Worm (Caenorhabditis elegans) whole organism, L1 larva: Measurements from ENCODE around the gene srd-30.
A peak's percentile ranks its signal among the peaks of the same experiment; 100 is the strongest.

Experiments used
- F16B12.6 ChIP-seq: fragments of 150-350 bp; optimal IDR thresholded peaks from 2 replicates; lab custom pipeline; 2014; ENCODE audit warnings: missing biosample characterization, missing genetic modification characterization
- Y116A8C.19 ChIP-seq: sonication (generic microtip); optimal IDR thresholded peaks from 2 replicates; lab custom pipeline; 2016; ENCODE audit warnings: missing compliant biosample characterization, missing genetic modification characterization, borderline replicate concordance
- aha-1 ChIP-seq: fragments of 150-350 bp; optimal IDR thresholded peaks from 2 replicates; lab custom pipeline; 2014; ENCODE audit warnings: missing biosample characterization, missing genetic modification characterization
- ama-1 ChIP-seq: fragments of 150-350 bp; optimal IDR thresholded peaks from 2 replicates; lab custom pipeline; 2014
- ceh-63 ChIP-seq: fragments of 200-800 bp; sonication (Bioruptor generic); optimal IDR thresholded peaks from 2 replicates; lab custom pipeline; 2018; ENCODE audit warnings: mild to moderate bottlenecking, missing genetic modification characterization, missing compliant biosample characterization
- ceh-8 ChIP-seq: fragments of 200-800 bp; sonication (Bioruptor generic); optimal IDR thresholded peaks from 2 replicates; lab custom pipeline; 2018; ENCODE audit warnings: mild to moderate bottlenecking, missing genetic modification characterization, moderate library complexity, missing compliant biosample characterization
- dpl-1 ChIP-seq, 3 experiments: fragments of 150-350 bp in 2 of 3; sonication (generic microtip) in 1 of 3; optimal IDR thresholded peaks; 2 replicates each; lab custom pipeline; 2014 to 2017; ENCODE audit warnings: missing biosample characterization in 3 of 3, missing genetic modification characterization in 3 of 3, missing genetic modification reagents in 3 of 3
- dsc-1 ChIP-seq: sonication (generic microtip); optimal IDR thresholded peaks from 2 replicates; lab custom pipeline; 2016; ENCODE audit warnings: mild to moderate bottlenecking, missing genetic modification characterization, missing compliant biosample characterization
- efl-1 ChIP-seq, 4 experiments: fragments of 150-350 bp; optimal IDR thresholded peaks in 3 of 4; peaks in 1 of 4; 1 replicate in 1 of 4; 2 replicates in 3 of 4; lab custom pipeline; 2014; ENCODE audit warnings: missing biosample characterization in 2 of 4, missing genetic modification characterization in 2 of 4, missing genetic modification reagents in 2 of 4
- elt-2 ChIP-seq: sonication (generic microtip); optimal IDR thresholded peaks from 2 replicates; lab custom pipeline; 2016; ENCODE audit warnings: missing genetic modification characterization, mild to moderate bottlenecking, inconsistent platforms, missing compliant biosample characterization, missing genetic modification reagents
- fkh-10 ChIP-seq: sonication (generic microtip); optimal IDR thresholded peaks from 2 replicates; lab custom pipeline; 2017; ENCODE audit warnings: missing biosample characterization, missing genetic modification reagents, missing genetic modification characterization
- fkh-4 ChIP-seq: sonication (generic microtip); optimal IDR thresholded peaks from 2 replicates; lab custom pipeline; 2016; ENCODE audit warnings: missing compliant biosample characterization, missing genetic modification characterization, borderline replicate concordance
- fos-1 ChIP-seq: fragments of 150-350 bp; optimal IDR thresholded peaks from 2 replicates; lab custom pipeline; 2014; ENCODE audit warnings: missing biosample characterization, missing genetic modification characterization
- grh-1 ChIP-seq: fragments of 200-800 bp; sonication (Bioruptor generic); IDR thresholded peaks from 2 replicates; pipeline ENCODE4 v1.3.6; 2022; ENCODE audit warnings: missing genetic modification reagents, missing genetic modification characterization, missing compliant biosample characterization
- hlh-17 ChIP-seq: fragments of 200-800 bp; sonication (Bioruptor generic); optimal IDR thresholded peaks from 2 replicates; lab custom pipeline; 2018; ENCODE audit warnings: missing genetic modification characterization, mild to moderate bottlenecking, missing compliant biosample characterization, moderate library complexity, borderline replicate concordance
- irx-1 ChIP-seq: sonication (generic microtip); optimal IDR thresholded peaks from 2 replicates; lab custom pipeline; 2016; ENCODE audit warnings: missing genetic modification characterization, missing compliant biosample characterization
- isw-1 ChIP-seq: fragments of 200-800 bp; sonication (Bioruptor generic); IDR thresholded peaks from 2 replicates; pipeline ENCODE4 v1.3.6; 2022; ENCODE audit warnings: missing genetic modification characterization, missing compliant biosample characterization
- jun-1 ChIP-seq: fragments of 150-350 bp; optimal IDR thresholded peaks from 2 replicates; lab custom pipeline; 2014; ENCODE audit warnings: missing biosample characterization, missing genetic modification reagents, missing genetic modification characterization
- lin-14 ChIP-seq: fragments of 200-800 bp; sonication (Bioruptor generic); optimal IDR thresholded peaks from 2 replicates; lab custom pipeline; 2018; ENCODE audit warnings: mild to moderate bottlenecking, missing genetic modification characterization, moderate library complexity, missing compliant biosample characterization
- lin-15B ChIP-seq: fragments of 150-350 bp; sonication (generic microtip); optimal IDR thresholded peaks from 3 replicates; lab custom pipeline; 2014; ENCODE audit warnings: missing biosample characterization, missing genetic modification characterization
- lin-35 ChIP-seq, 2 experiments: fragments of 150-350 bp; optimal IDR thresholded peaks; 2 replicates each; lab custom pipeline; 2014; ENCODE audit warnings: missing biosample characterization in 2 of 2, missing genetic modification characterization in 2 of 2, missing genetic modification reagents in 2 of 2
- lin-39 ChIP-seq: fragments of 150-350 bp; optimal IDR thresholded peaks from 2 replicates; lab custom pipeline; 2014; ENCODE audit warnings: missing biosample characterization, missing genetic modification reagents, missing genetic modification characterization
- mab-9 ChIP-seq: fragments of 200-800 bp; sonication (Bioruptor generic); IDR thresholded peaks from 2 replicates; pipeline ENCODE4 v1.3.6; 2022; ENCODE audit warnings: missing genetic modification reagents, missing genetic modification characterization, missing compliant biosample characterization
- mef-2 ChIP-seq: fragments of 150-350 bp; optimal IDR thresholded peaks from 2 replicates; lab custom pipeline; 2014; ENCODE audit warnings: missing biosample characterization, missing genetic modification characterization
- nhr-237 ChIP-seq: fragments of 150-350 bp; optimal IDR thresholded peaks from 2 replicates; lab custom pipeline; 2014; ENCODE audit warnings: missing biosample characterization, missing genetic modification characterization
- nhr-47 ChIP-seq: sonication (generic microtip); optimal IDR thresholded peaks from 2 replicates; lab custom pipeline; 2016; ENCODE audit warnings: mild to moderate bottlenecking, missing genetic modification characterization, moderate library complexity, missing compliant biosample characterization
- nhr-71 ChIP-seq: sonication (generic microtip); optimal IDR thresholded peaks from 2 replicates; lab custom pipeline; 2016; ENCODE audit warnings: mild to moderate bottlenecking, missing genetic modification characterization, moderate library complexity, missing compliant biosample characterization
- nhr-76 ChIP-seq: sonication (generic microtip); optimal IDR thresholded peaks from 2 replicates; lab custom pipeline; 2017; ENCODE audit warnings: missing biosample characterization, missing genetic modification characterization
- nhr-90 ChIP-seq: sonication (generic microtip); optimal IDR thresholded peaks from 2 replicates; lab custom pipeline; 2016; ENCODE audit warnings: mild to moderate bottlenecking, missing genetic modification characterization, missing compliant biosample characterization; ENCODE audit not compliant: poor library complexity
- pax-3 ChIP-seq: fragments of 200-800 bp; sonication (Bioruptor generic); optimal IDR thresholded peaks from 2 replicates; lab custom pipeline; 2018; ENCODE audit warnings: mild to moderate bottlenecking, missing genetic modification characterization, moderate library complexity, missing compliant biosample characterization
- pqm-1 ChIP-seq: sonication (generic microtip); optimal IDR thresholded peaks from 3 replicates; lab custom pipeline; 2017; ENCODE audit warnings: missing biosample characterization, missing genetic modification characterization
- rnt-1 ChIP-seq: sonication (generic microtip); optimal IDR thresholded peaks from 2 replicates; lab custom pipeline; 2016; ENCODE audit warnings: mild to moderate bottlenecking, missing genetic modification characterization, moderate library complexity, missing compliant biosample characterization
- sptf-1 ChIP-seq: fragments of 150-350 bp; optimal IDR thresholded peaks from 2 replicates; lab custom pipeline; 2014; ENCODE audit warnings: missing biosample characterization, missing genetic modification characterization
- sup-37 ChIP-seq: fragments of 200-800 bp; sonication (Bioruptor generic); optimal IDR thresholded peaks from 2 replicates; lab custom pipeline; 2018; ENCODE audit warnings: mild to moderate bottlenecking, missing genetic modification characterization, missing compliant biosample characterization
- swsn-7 ChIP-seq: sonication (generic microtip); optimal IDR thresholded peaks from 2 replicates; lab custom pipeline; 2016; ENCODE audit warnings: missing genetic modification characterization, missing compliant biosample characterization
- tlp-1 ChIP-seq: fragments of 150-350 bp; optimal IDR thresholded peaks from 2 replicates; lab custom pipeline; 2014; ENCODE audit warnings: missing biosample characterization, missing genetic modification characterization
- unc-86 ChIP-seq: sonication (generic microtip); optimal IDR thresholded peaks from 2 replicates; lab custom pipeline; 2016; ENCODE audit warnings: missing genetic modification characterization, missing compliant biosample characterization
- vab-15 ChIP-seq: sonication (generic microtip); optimal IDR thresholded peaks from 2 replicates; lab custom pipeline; 2017; ENCODE audit warnings: missing genotype, mild to moderate bottlenecking, missing genetic modification characterization, missing compliant biosample characterization
- xbp-1 ChIP-seq: sonication (generic microtip); optimal IDR thresholded peaks from 2 replicates; lab custom pipeline; 2016; ENCODE audit warnings: missing genetic modification characterization, missing compliant biosample characterization
- zag-1 ChIP-seq: fragments of 150-350 bp; optimal IDR thresholded peaks from 2 replicates; lab custom pipeline; 2014; ENCODE audit warnings: missing biosample characterization, missing genetic modification characterization
- zip-4 ChIP-seq: fragments of 200-800 bp; sonication (Bioruptor generic); optimal IDR thresholded peaks from 2 replicates; lab custom pipeline; 2018; ENCODE audit warnings: mild to moderate bottlenecking, missing genetic modification characterization, moderate library complexity, missing compliant biosample characterization
- ztf-11 ChIP-seq, 2 experiments: sonication (generic microtip); optimal IDR thresholded peaks; 2 replicates each; lab custom pipeline; 2016 to 2017; ENCODE audit warnings: missing genetic modification characterization in 2 of 2, missing biosample characterization in 1 of 2, missing compliant biosample characterization in 1 of 2

The srd-30 gene

ce11 chrV:7587637-7588036, 42.0 kb upstream of the srd-30 start, which contains the start of the genes F19F10.11 and C50E3.5 (continued):
- TF ChIP-seq sup-37 (GFP tag; lab: Kevin White, UChicago) (no peak), mef-2 (tag; lab: Kevin White, UChicago) (no peak), hlh-17 (GFP tag; lab: Kevin White, UChicago) (no peak), nhr-47 (tag; lab: Kevin White, UChicago) (peak; percentile 73), nhr-76 (tag; lab: Kevin White, UChicago) (no peak), lin-15B (peak; percentile 38), pax-3 (tag; lab: Kevin White, UChicago) (no peak), lin-35 (GFP tag; optimal IDR thresholded peaks at IDR 0.05; lab: Kevin White, UChicago) (peak; percentile 27 to 64), isw-1 (GFP tag; lab: Robert Waterston, UW) (peak; percentile 26), zip-4 (GFP tag; lab: Kevin White, UChicago) (no peak), xbp-1 (peak; percentile 67), nhr-71 (peak; percentile 79), efl-1 (optimal IDR thresholded peaks at IDR 0.05; lab: Kevin White, UChicago) (peak; percentile 69 to 71), efl-1 (GFP tag; optimal IDR thresholded peaks at IDR 0.05 in 1 of 2; lab: Kevin White, UChicago) (peak; percentile 69 to 95), vab-15 (no peak), ama-1 (no peak), lin-39 (no peak), jun-1 (tag; lab: Kevin White, UChicago) (no peak), tlp-1 (no peak), sptf-1 (no peak), fos-1 (peak; percentile 46), lin-14 (GFP tag; lab: Kevin White, UChicago) (peak; percentile 79), F16B12.6 (tag; lab: Kevin White, UChicago) (no peak), Y116A8C.19 (no peak), dsc-1 (tag; lab: Kevin White, UChicago) (peak; percentile 62), zag-1 (tag; lab: Kevin White, UChicago) (no peak), swsn-7 (tag; lab: Kevin White, UChicago) (peak; percentile 70), fkh-4 (no peak), nhr-237 (no peak), rnt-1 (tag; lab: Kevin White, UChicago) (peak; percentile 57), aha-1 (tag; lab: Kevin White, UChicago) (no peak), elt-2 (tag; lab: Kevin White, UChicago) (no peak), grh-1 (GFP tag; lab: Robert Waterston, UW) (peak; percentile 18; the same call in 1 of the 2 replicates), ztf-11 (tag; optimal IDR thresholded peaks at IDR 0.05; lab: Kevin White, UChicago) (no peak)

ce11 chrV:7590454-7590853, 39.1 kb upstream of the srd-30 start, which contains the start of gene C50E3.6:
Gene C50E3.6 (minus strand): TSS chrV:7590554.
- peak; percentile 7 for TF ChIP-seq lin-14 (GFP tag; lab: Kevin White, UChicago)
- TF ChIP-seq irx-1: no peak
- peak; percentile 49 for TF ChIP-seq fkh-10 (GFP tag; lab: Kevin White, UChicago)

ce11 chrV:7595132-7595531, 34.5 kb upstream of the srd-30 start:
- TF ChIP-seq efl-1 (optimal IDR thresholded peaks at IDR 0.05; lab: Kevin White, UChicago) (no peak), efl-1 (GFP tag; optimal IDR thresholded peaks at IDR 0.05 in 1 of 2; lab: Kevin White, UChicago) (no peak), rnt-1 (tag; lab: Kevin White, UChicago) (no peak), fkh-10 (GFP tag; lab: Kevin White, UChicago) (no peak), ceh-63 (GFP tag; lab: Kevin White, UChicago) (no peak), fkh-4 (no peak), unc-86 (tag; lab: Kevin White, UChicago) (no peak), nhr-90 (tag; lab: Kevin White, UChicago) (no peak), ceh-8 (GFP tag; lab: Kevin White, UChicago) (no peak), dsc-1 (tag; lab: Kevin White, UChicago) (no peak), dpl-1 (GFP tag; optimal IDR thresholded peaks at IDR 0.05; lab: Kevin White, UChicago) (no peak), ztf-11 (tag; optimal IDR thresholded peaks at IDR 0.05; lab: Kevin White, UChicago) (no peak), ama-1 (no peak), pqm-1 (tag; lab: Kevin White, UChicago) (no peak), mab-9 (GFP tag; lab: Robert Waterston, UW) (no peak)
